Worm (Caenorhabditis elegans): ENCODE results near the gene btbd-10.

Gene btbd-10

ce11 chrII:4942397-4942796 is 37.6 kb downstream of the btbd-10 start (continued):
- TF ChIP-seq nhr-232 (tag; optimal IDR thresholded peaks at IDR 0.05), result peak; percentile 56
- TF ChIP-seq nfya-1 (tag; optimal IDR thresholded peaks at IDR 0.05), result peak; percentile 57
- peak; percentile 43 for TF ChIP-seq sox-4 (tag; optimal IDR thresholded peaks at IDR 0.05)
- peak; percentile 67 for TF ChIP-seq Y22D7AL.16 (tag; optimal IDR thresholded peaks at IDR 0.05)
- peak; percentile 82 for TF ChIP-seq T23F11.4 (GFP tag; optimal IDR thresholded peaks at IDR 0.05)
- no peak for TF ChIP-seq elt-4 (tag; optimal IDR thresholded peaks at IDR 0.05)

ce11 chrII:4942829-4943228 is 38.0 kb downstream of the btbd-10 start:
- TF ChIP-seq elt-2 (tag; optimal IDR thresholded peaks at IDR 0.05) (peak; percentile 70), hlh-30 (tag; optimal IDR thresholded peaks at IDR 0.05; ENCODE audit: insufficient read depth) (peak; percentile 16), ceh-2 (tag; optimal IDR thresholded peaks at IDR 0.05) (no peak), ceh-30 (tag; optimal IDR thresholded peaks at IDR 0.05) (no peak), C38D4.7 (GFP tag; optimal IDR thresholded peaks at IDR 0.05) (no peak)

ce11 chrII:4943849-4944248 is 39.0 kb downstream of the btbd-10 start, which contains the start of gene mdt-4:
mdt-4 (minus strand) TSS chrII:4943949.
- TF ChIP-seq ref-2 (tag; optimal IDR thresholded peaks at IDR 0.05), result no peak
- TF ChIP-seq sdc-2 (tag; optimal IDR thresholded peaks at IDR 0.05), result no peak
- no peak for TF ChIP-seq pax-1 (tag; optimal IDR thresholded peaks at IDR 0.05)
- TF ChIP-seq nhr-232 (tag; optimal IDR thresholded peaks at IDR 0.05), result no peak
- no peak for TF ChIP-seq pros-1 (tag; optimal IDR thresholded peaks at IDR 0.05)
- no peak for TF ChIP-seq fax-1 (tag; optimal IDR thresholded peaks at IDR 0.05)
- TF ChIP-seq Y22D7AL.16 (tag; optimal IDR thresholded peaks at IDR 0.05), result no peak
- no peak for TF ChIP-seq mec-3 (tag; optimal IDR thresholded peaks at IDR 0.05; ENCODE audit: borderline replicate concordance)
- TF ChIP-seq gmeb-2 (tag; optimal IDR thresholded peaks at IDR 0.05), result no peak
- TF ChIP-seq K02D7.2 (tag; optimal IDR thresholded peaks at IDR 0.05), result no peak
- no peak for TF ChIP-seq tbx-7 (tag; optimal IDR thresholded peaks at IDR 0.05)
- TF ChIP-seq hlh-6 (tag; optimal IDR thresholded peaks at IDR 0.05), result no peak
- no peak for TF ChIP-seq tbx-2 (tag; optimal IDR thresholded peaks at IDR 0.05)
- no peak for TF ChIP-seq ceh-14 (tag; optimal IDR thresholded peaks at IDR 0.05)
- TF ChIP-seq lim-6 (tag; optimal IDR thresholded peaks at IDR 0.05), result no peak

- TF ChIP-seq C38D4.7 (GFP tag; optimal IDR thresholded peaks at IDR 0.05) (no peak), ceh-30 (tag; optimal IDR thresholded peaks at IDR 0.05) (no peak), ceh-6 (GFP tag; optimal IDR thresholded peaks at IDR 0.05) (no peak), ahr-1 (tag; optimal IDR thresholded peaks at IDR 0.05) (no peak), ceh-2 (tag; optimal IDR thresholded peaks at IDR 0.05) (no peak), syd-9 (tag; optimal IDR thresholded peaks at IDR 0.05) (no peak), K02D7.2 (tag; optimal IDR thresholded peaks at IDR 0.05) (no peak)
Observed at ce11 chrII:4945695-4946094, 40.9 kb downstream of the btbd-10 start, which contains the start of the genes gldi-11 and ZK546.2. gldi-11 (minus strand) TSS chrII:4945789. ZK546.2 (plus strand) TSS chrII:4946027.

ce11 chrII:4946775-4947174 is 42.0 kb downstream of the btbd-10 start:
- TF ChIP-seq ceh-6 (GFP tag; optimal IDR thresholded peaks at IDR 0.05) (no peak), elt-4 (tag; optimal IDR thresholded peaks at IDR 0.05) (no peak), dve-1 (tag; optimal IDR thresholded peaks at IDR 0.05) (no peak), syd-9 (tag; optimal IDR thresholded peaks at IDR 0.05) (no peak), pha-4 (tag; optimal IDR thresholded peaks at IDR 0.05) (no peak), unc-42 (tag; optimal IDR thresholded peaks at IDR 0.05) (no peak), fkh-6 (tag; optimal IDR thresholded peaks at IDR 0.05) (no peak), ceh-48 (tag; optimal IDR thresholded peaks at IDR 0.05) (no peak), nhr-232 (tag; optimal IDR thresholded peaks at IDR 0.05) (no peak), C08G9.2 (tag; optimal IDR thresholded peaks at IDR 0.05) (no peak), T23F11.4 (GFP tag; optimal IDR thresholded peaks at IDR 0.05) (no peak), pag-3 (tag; optimal IDR thresholded peaks at IDR 0.05; ENCODE audit: borderline replicate concordance) (no peak), hlh-6 (tag; optimal IDR thresholded peaks at IDR 0.05) (no peak), fkh-10 (GFP tag; optimal IDR thresholded peaks at IDR 0.05) (no peak), ref-2 (tag; optimal IDR thresholded peaks at IDR 0.05) (no peak), odd-2 (tag; optimal IDR thresholded peaks at IDR 0.05) (no peak), lim-6 (tag; optimal IDR thresholded peaks at IDR 0.05) (no peak)
